Fruit fly (Drosophila melanogaster): ENCODE data around the gene CG10516.

Gene CG10516

DNA sequence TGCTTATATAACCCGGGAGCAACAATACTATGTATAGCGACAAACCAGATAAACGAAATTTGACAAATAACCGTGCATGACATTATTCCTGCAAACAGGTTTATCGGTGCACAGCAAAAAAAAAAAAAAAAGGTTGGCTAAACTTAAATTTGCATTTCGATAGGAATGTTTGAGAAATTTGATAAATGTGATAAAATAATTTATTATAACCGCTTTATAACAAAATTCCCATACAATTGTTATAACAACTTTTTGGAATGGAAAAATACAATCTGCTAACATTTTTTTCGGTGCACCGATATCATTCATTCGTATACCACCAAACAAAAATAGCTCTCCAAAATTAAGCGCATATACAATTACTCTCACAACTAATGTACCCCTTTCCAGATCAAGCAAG is 9.6 kb downstream of the CG10516 start (continued):
- no peak for TF ChIP-seq Hr78 (GFP tag; optimal IDR thresholded peaks at IDR 0.05)
- no peak for TF ChIP-seq CG12236 (GFP tag; optimal IDR thresholded peaks at IDR 0.05)
- TF ChIP-seq Nf-YA (GFP tag; IDR thresholded peaks at IDR 0.05), result no peak
- TF ChIP-seq Blimp-1 (GFP tag; optimal IDR thresholded peaks at IDR 0.05), result no peak
- TF ChIP-seq az2 (GFP tag; optimal IDR thresholded peaks at IDR 0.05), result no peak
- TF ChIP-seq sc (optimal IDR thresholded peaks at IDR 0.05), result no peak
- TF ChIP-seq sc (GFP tag; optimal IDR thresholded peaks at IDR 0.05), result no peak
- TF ChIP-seq sens (GFP tag), result peak; percentile 87
- 0 out of 2 replicates have a peak, but pooled peaks have one; percentile 31 for TF ChIP-seq Taf1 (GFP tag; IDR thresholded peaks at IDR 0.05)
- no peak for TF ChIP-seq emc (GFP tag; optimal IDR thresholded peaks at IDR 0.05)
- no peak for TF ChIP-seq chinmo (GFP tag; IDR thresholded peaks at IDR 0.05; ENCODE audit: partially characterized antibody)
- TF ChIP-seq Dip3 (GFP tag; optimal IDR thresholded peaks at IDR 0.05), result no peak
- no peak for TF ChIP-seq dati (GFP tag; IDR thresholded peaks at IDR 0.05)
- TF ChIP-seq CG42726 (GFP tag; IDR thresholded peaks at IDR 0.05; ENCODE audit: partially characterized antibody), result no peak
- no peak for TF ChIP-seq pum (GFP tag; optimal IDR thresholded peaks at IDR 0.05)
- no peak for TF ChIP-seq CG6854 (GFP tag; optimal IDR thresholded peaks at IDR 0.05)
- no peak for TF ChIP-seq Hmr (GFP tag; optimal IDR thresholded peaks at IDR 0.05)
- TF ChIP-seq CG11696 (GFP tag; IDR thresholded peaks at IDR 0.05), result peak; percentile 10; the same call in 1 of the 2 replicates
- no peak for TF ChIP-seq oc (tag; optimal IDR thresholded peaks at IDR 0.05)
- TF ChIP-seq CG6813 (GFP tag; optimal IDR thresholded peaks at IDR 0.05), result peak; percentile 20
- TF ChIP-seq Poxn (GFP tag; IDR thresholded peaks at IDR 0.05), result no peak
- peak; percentile 79 for TF ChIP-seq vvl (GFP tag; IDR thresholded peaks at IDR 0.05)
- no peak for TF ChIP-seq Optix (GFP tag; IDR thresholded peaks at IDR 0.05)
- peak; percentile 50 for TF ChIP-seq esg (GFP tag; conservative IDR thresholded peaks at IDR 0.05)
- TF ChIP-seq E2f1 (GFP tag; IDR thresholded peaks at IDR 0.05), result peak; percentile 59; the same call in 1 of the 2 replicates
- TF ChIP-seq HLH3B (GFP tag; IDR thresholded peaks at IDR 0.05), result peak; percentile 52; the same call in 1 of the 2 replicates
- no peak for TF ChIP-seq schlank (tag; optimal IDR thresholded peaks at IDR 0.05)
- no peak for TF ChIP-seq ac (GFP tag; optimal IDR thresholded peaks at IDR 0.05)
- TF ChIP-seq unpg (GFP tag; optimal IDR thresholded peaks at IDR 0.05), result peak; percentile 39
- no peak for TF ChIP-seq wor (GFP tag; IDR thresholded peaks at IDR 0.05)
- no peak for TF ChIP-seq Trl (optimal IDR thresholded peaks at IDR 0.05)
- no peak for TF ChIP-seq Trl (GFP tag; optimal IDR thresholded peaks at IDR 0.05)
- TF ChIP-seq row (GFP tag; IDR thresholded peaks at IDR 0.05), result peak; percentile 72
- no peak for TF ChIP-seq usp (GFP tag; optimal IDR thresholded peaks at IDR 0.05)
- peak in 1 of 2 experiments; percentile 36 for TF ChIP-seq bsh (GFP tag; optimal IDR thresholded peaks at IDR 0.05)
- TF ChIP-seq zfh2 (GFP tag; optimal IDR thresholded peaks at IDR 0.05), result no peak
- no peak for TF ChIP-seq twi (tag; optimal IDR thresholded peaks at IDR 0.05)
- TF ChIP-seq tio (GFP tag; optimal IDR thresholded peaks at IDR 0.05), result no peak
- TF ChIP-seq Abd-B (GFP tag; optimal IDR thresholded peaks at IDR 0.05), result peak; percentile 51
- TF ChIP-seq shn (GFP tag; optimal IDR thresholded peaks at IDR 0.05), result no peak
- TF ChIP-seq ase (GFP tag; IDR thresholded peaks at IDR 0.05), result peak; percentile 64; the same call in 2 of the 3 replicates
- TF ChIP-seq CG11504 (tag; optimal IDR thresholded peaks at IDR 0.05), result peak; percentile 72
- TF ChIP-seq CG18619 (GFP tag; optimal IDR thresholded peaks at IDR 0.05), result no peak
- no peak for TF ChIP-seq CG32772 (GFP tag; IDR thresholded peaks at IDR 0.05)
- no peak for TF ChIP-seq CG3065 (GFP tag; optimal IDR thresholded peaks at IDR 0.05)
- peak; percentile 56 for TF ChIP-seq ind (GFP tag; optimal IDR thresholded peaks at IDR 0.05)
- 0 out of 2 replicates have a peak, but pooled peaks have one; percentile 7 for TF ChIP-seq toy (GFP tag; IDR thresholded peaks at IDR 0.05)
- TF ChIP-seq CG7786 (GFP tag; optimal IDR thresholded peaks at IDR 0.05), result no peak
- TF ChIP-seq Hr51 (GFP tag; optimal IDR thresholded peaks at IDR 0.05), result no peak
- TF ChIP-seq Ravus (GFP tag; IDR thresholded peaks at IDR 0.05), result no peak
- no peak for TF ChIP-seq CG1529 (GFP tag; optimal IDR thresholded peaks at IDR 0.05)
- TF ChIP-seq gcm2 (GFP tag; optimal IDR thresholded peaks at IDR 0.05), result no peak

Data from whole organism, embryonic.